Worm (Caenorhabditis elegans) whole organism, young adult: ENCODE data around the gene mrpl-39.

Source experiments
- C17E4.6 ChIP-seq: fragments of 200-800 bp; sonication (Bioruptor generic); IDR thresholded peaks from 2 replicates; pipeline ENCODE4 v1.3.6; 2022; ENCODE audit warnings: missing genetic modification reagents, missing genetic modification characterization, missing compliant biosample characterization
- F33H1.4 ChIP-seq: fragments of 200-800 bp; sonication (Bioruptor generic); IDR thresholded peaks from 2 replicates; pipeline ENCODE4 v1.3.6; 2022; ENCODE audit warnings: missing genetic modification reagents, missing genetic modification characterization, missing compliant biosample characterization
- F49E8.2 ChIP-seq: sonication (generic microtip); optimal IDR thresholded peaks from 3 replicates; lab custom pipeline; 2017; ENCODE audit warnings: missing genetic modification characterization, mild to moderate bottlenecking, missing compliant biosample characterization, antibody characterized with exemption, moderate library complexity; ENCODE audit not compliant: insufficient read depth
- F52B5.7 ChIP-seq: sonication (generic microtip); optimal IDR thresholded peaks from 2 replicates; lab custom pipeline; 2016; ENCODE audit warnings: mild to moderate bottlenecking, missing genetic modification characterization, missing compliant biosample characterization
- F57A8.1 ChIP-seq: fragments of 200-800 bp; sonication (Bioruptor generic); optimal IDR thresholded peaks from 2 replicates; lab custom pipeline; 2018; ENCODE audit warnings: mild to moderate bottlenecking, missing genetic modification characterization, moderate library complexity, missing compliant biosample characterization
- Y95B8A.8 ChIP-seq: fragments of 200-800 bp; sonication (Bioruptor generic); IDR thresholded peaks from 2 replicates; pipeline ENCODE4 v1.3.6; 2022; ENCODE audit warnings: missing genetic modification reagents, missing genetic modification characterization, missing compliant biosample characterization
- akir-1 ChIP-seq: fragments of 200-800 bp; sonication (Bioruptor generic); optimal IDR thresholded peaks from 2 replicates; lab custom pipeline; 2018; ENCODE audit warnings: mild to moderate bottlenecking, missing genetic modification characterization, moderate library complexity, missing compliant biosample characterization
- attf-3 ChIP-seq: fragments of 200-800 bp; sonication (Bioruptor generic); conservative IDR thresholded peaks from 2 replicates; pipeline ENCODE4 v1.3.6; 2022; ENCODE audit warnings: missing genetic modification reagents, missing genetic modification characterization, missing compliant biosample characterization
- bed-1 ChIP-seq: fragments of 200-800 bp; sonication (Bioruptor generic); IDR thresholded peaks from 2 replicates; pipeline ENCODE4 v1.3.6; 2022; ENCODE audit warnings: missing genetic modification reagents, missing genetic modification characterization, missing compliant biosample characterization
- cebp-2 ChIP-seq: fragments of 200-800 bp; sonication (Bioruptor generic); IDR thresholded peaks from 2 replicates; pipeline ENCODE4 v1.3.6; 2022; ENCODE audit warnings: missing genetic modification characterization, missing compliant biosample characterization
- ceh-100 ChIP-seq: fragments of 200-800 bp; sonication (Bioruptor generic); IDR thresholded peaks from 2 replicates; pipeline ENCODE4 v1.3.6; 2022; ENCODE audit warnings: missing genetic modification reagents, missing genetic modification characterization, missing compliant biosample characterization
- chd-7 ChIP-seq: sonication (generic microtip); optimal IDR thresholded peaks from 2 replicates; lab custom pipeline; 2016; ENCODE audit warnings: mild to moderate bottlenecking, missing genetic modification characterization, moderate library complexity, missing compliant biosample characterization
- dpff-1 ChIP-seq: sonication (generic microtip); optimal IDR thresholded peaks from 2 replicates; lab custom pipeline; 2017; ENCODE audit warnings: mild to moderate bottlenecking, missing genetic modification characterization, missing compliant biosample characterization
- gei-17 ChIP-seq: fragments of 200-800 bp; sonication (Bioruptor generic); optimal IDR thresholded peaks from 2 replicates; lab custom pipeline; 2018; ENCODE audit warnings: mild to moderate bottlenecking, missing genetic modification characterization, missing compliant biosample characterization
- hsf-1 ChIP-seq: fragments of 200-800 bp; sonication (Bioruptor generic); IDR thresholded peaks from 2 replicates; pipeline ENCODE4 v1.3.6; 2022; ENCODE audit warnings: missing genetic modification reagents, missing genetic modification characterization, missing compliant biosample characterization
- lin-26 ChIP-seq: fragments of 200-800 bp; sonication (Bioruptor generic); IDR thresholded peaks from 2 replicates; pipeline ENCODE4 v1.3.6; 2022; ENCODE audit warnings: missing genetic modification reagents, missing genetic modification characterization, missing compliant biosample characterization
- lin-40 ChIP-seq: sonication (generic microtip); optimal IDR thresholded peaks from 2 replicates; lab custom pipeline; 2016; ENCODE audit warnings: missing genetic modification characterization, mild to moderate bottlenecking, missing compliant biosample characterization, missing genotype, missing genetic modification reagents
- lin-54 ChIP-seq: fragments of 200-800 bp; sonication (Bioruptor generic); optimal IDR thresholded peaks from 2 replicates; lab custom pipeline; 2018; ENCODE audit warnings: mild to moderate bottlenecking, missing genetic modification characterization, missing compliant biosample characterization
- lsl-1 ChIP-seq: fragments of 200-800 bp; sonication (Bioruptor generic); optimal IDR thresholded peaks from 2 replicates; lab custom pipeline; 2018; ENCODE audit warnings: mild to moderate bottlenecking, missing genetic modification characterization, moderate library complexity, missing compliant biosample characterization
- madf-3 ChIP-seq: fragments of 200-800 bp; sonication (Bioruptor generic); IDR thresholded peaks from 2 replicates; pipeline ENCODE4 v1.3.6; 2022; ENCODE audit warnings: missing genetic modification reagents, missing genetic modification characterization, missing compliant biosample characterization
- madf-6 ChIP-seq: fragments of 200-800 bp; sonication (Bioruptor generic); IDR thresholded peaks from 2 replicates; pipeline ENCODE4 v1.3.6; 2022; ENCODE audit warnings: missing genetic modification reagents, missing genetic modification characterization, missing compliant biosample characterization
- madf-8 ChIP-seq: fragments of 200-800 bp; sonication (Bioruptor generic); conservative IDR thresholded peaks from 2 replicates; pipeline ENCODE4 v1.3.6; 2022; ENCODE audit warnings: missing genetic modification reagents, missing genetic modification characterization, missing compliant biosample characterization
- mcd-1 ChIP-seq: fragments of 200-800 bp; sonication (Bioruptor generic); IDR thresholded peaks from 2 replicates; pipeline ENCODE4 v1.3.6; 2022; ENCODE audit warnings: missing genetic modification reagents, missing genetic modification characterization, missing compliant biosample characterization
- nhr-120 ChIP-seq: fragments of 200-800 bp; sonication (Bioruptor generic); IDR thresholded peaks from 2 replicates; pipeline ENCODE4 v1.3.6; 2022; ENCODE audit warnings: missing genetic modification characterization, missing compliant biosample characterization
- nhr-90 ChIP-seq: sonication (generic microtip); optimal IDR thresholded peaks from 2 replicates; lab custom pipeline; 2016; ENCODE audit warnings: missing genotype, mild to moderate bottlenecking, missing genetic modification characterization, missing compliant biosample characterization
- pbrm-1 ChIP-seq: fragments of 200-800 bp; sonication (Bioruptor generic); IDR thresholded peaks from 2 replicates; pipeline ENCODE4 v1.3.6; 2022; ENCODE audit warnings: missing genetic modification reagents, missing genetic modification characterization, missing compliant biosample characterization
- pha-4 ChIP-seq: fragments of 150-350 bp; sonication (generic microtip); optimal IDR thresholded peaks from 2 replicates; lab custom pipeline; 2014; ENCODE audit warnings: missing biosample characterization, missing genetic modification reagents, missing genetic modification characterization
- rcor-1 ChIP-seq: fragments of 200-800 bp; sonication (Bioruptor generic); IDR thresholded peaks from 2 replicates; pipeline ENCODE4 v1.3.6; 2022; ENCODE audit warnings: missing genetic modification reagents, missing genetic modification characterization, missing compliant biosample characterization
- repo-1 ChIP-seq: sonication (generic microtip); optimal IDR thresholded peaks from 2 replicates; lab custom pipeline; 2017; ENCODE audit warnings: mild to moderate bottlenecking, missing genetic modification characterization, missing compliant biosample characterization
- sdz-38 ChIP-seq: sonication (generic microtip); optimal IDR thresholded peaks from 2 replicates; lab custom pipeline; 2016; ENCODE audit warnings: missing genotype, missing genetic modification characterization, missing compliant biosample characterization
- snpc-1.1 ChIP-seq: sonication (generic microtip); optimal IDR thresholded peaks from 2 replicates; lab custom pipeline; 2017; ENCODE audit warnings: missing genetic modification characterization, mild to moderate bottlenecking, missing compliant biosample characterization, antibody characterized with exemption, moderate library complexity, missing genotype, missing genetic modification reagents; ENCODE audit not compliant: insufficient read depth
- snpc-3.4 ChIP-seq: sonication (generic microtip); optimal IDR thresholded peaks from 2 replicates; lab custom pipeline; 2017; ENCODE audit warnings: missing genetic modification characterization, mild to moderate bottlenecking, missing compliant biosample characterization, antibody characterized with exemption, moderate library complexity, missing genotype, missing genetic modification reagents
- tbp1 ChIP-seq: fragments of 200-800 bp; sonication (Bioruptor generic); optimal IDR thresholded peaks from 2 replicates; lab custom pipeline; 2018; ENCODE audit warnings: mild to moderate bottlenecking, missing genetic modification characterization, missing compliant biosample characterization
- unc-62 ChIP-seq: fragments of 150-350 bp; optimal IDR thresholded peaks from 2 replicates; lab custom pipeline; 2014; ENCODE audit warnings: missing biosample characterization, missing genetic modification reagents, missing genetic modification characterization
- xnd-1 ChIP-seq: sonication (generic microtip); optimal IDR thresholded peaks from 2 replicates; lab custom pipeline; 2016; ENCODE audit warnings: missing genotype, missing genetic modification reagents, missing genetic modification characterization, missing compliant biosample characterization
- zfh-2 ChIP-seq: fragments of 200-800 bp; sonication (Bioruptor generic); conservative IDR thresholded peaks from 2 replicates; pipeline ENCODE4 v1.3.6; 2022; ENCODE audit warnings: missing genetic modification reagents, missing genetic modification characterization, missing compliant biosample characterization
- ztf-22 ChIP-seq: fragments of 200-800 bp; sonication (Bioruptor generic); optimal IDR thresholded peaks from 2 replicates; lab custom pipeline; 2018; ENCODE audit warnings: mild to moderate bottlenecking, missing genetic modification characterization, moderate library complexity, missing compliant biosample characterization
- ztf-26 ChIP-seq: sonication (generic microtip); optimal IDR thresholded peaks from 2 replicates; lab custom pipeline; 2017; ENCODE audit warnings: missing genetic modification characterization, missing compliant biosample characterization
- ztf-28 ChIP-seq: fragments of 200-800 bp; sonication (Bioruptor generic); IDR thresholded peaks from 2 replicates; pipeline ENCODE4 v1.3.6; 2022; ENCODE audit warnings: missing genetic modification reagents, missing genetic modification characterization, missing compliant biosample characterization

mrpl-39 gene

DNA sequence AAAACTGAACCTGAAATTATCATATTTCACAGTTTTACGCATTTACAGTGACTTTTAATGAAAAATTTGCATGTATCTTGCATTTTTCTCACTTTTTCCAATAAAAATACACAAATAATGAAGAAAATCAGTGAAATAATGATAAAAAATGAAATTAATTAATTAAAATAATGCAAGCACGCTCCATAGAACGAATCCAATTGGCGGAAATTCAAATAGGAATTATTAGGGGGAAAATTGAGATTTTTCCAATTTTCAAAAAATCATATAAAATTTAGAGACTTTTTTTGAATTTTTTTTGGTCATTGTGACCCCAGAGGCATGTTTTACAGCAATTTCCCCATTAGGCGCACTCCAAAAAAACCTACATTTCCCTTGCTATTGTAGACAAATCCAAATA, 630 bp upstream of the mrpl-39 start:
- TF ChIP-seq bed-1 (GFP tag; lab: Robert Waterston, UW) (no peak), mcd-1 (GFP tag; lab: Robert Waterston, UW) (peak; percentile 47; the same call in 1 of the 2 replicates), F52B5.7 (tag; lab: Kevin White, UChicago) (no peak), lin-54 (peak; percentile 32), F33H1.4 (GFP tag; lab: Robert Waterston, UW) (peak; percentile 13; the same call in 1 of the 2 replicates), madf-8 (no peak), C17E4.6 (no peak)

- TF ChIP-seq rcor-1 (no peak), zfh-2 (peak; percentile 55; the same call in 1 of the 2 replicates)
These were observed 3.1 kb downstream of the mrpl-39 start for ce11 chrV:1824528-1824927.

DNA sequence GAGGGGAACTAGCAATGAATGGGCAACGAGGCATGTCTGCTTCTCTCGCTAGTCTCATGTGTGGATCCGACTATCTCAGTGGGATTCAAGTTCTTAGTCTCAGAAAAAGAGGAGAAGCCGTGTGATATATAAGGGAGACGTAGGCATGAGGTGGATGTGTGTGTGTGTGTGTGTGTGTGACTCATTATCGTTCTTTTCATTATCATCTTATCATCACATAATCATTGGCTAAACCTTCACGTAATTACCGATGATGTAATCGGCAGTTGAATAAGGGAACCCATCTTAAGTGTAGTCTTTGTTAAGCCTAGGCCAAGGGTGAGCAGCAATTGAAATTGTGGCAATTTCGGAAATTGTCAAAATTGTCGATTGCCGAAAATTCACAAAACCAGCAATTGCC, 8.6 kb downstream of the mrpl-39 start, which contains the start of gene Y32G9B.1:
Gene Y32G9B.1 (minus strand): TSS at position 101 of the 400 bp plus-strand sequence.
- TF ChIP-seq lin-26 (GFP tag; lab: Robert Waterston, UW) (no peak), chd-7 (tag; lab: Kevin White, UChicago) (no peak), C17E4.6 (no peak), attf-3 (GFP tag; lab: Robert Waterston, UW) (no peak), sdz-38 (tag; lab: Kevin White, UChicago) (no peak), ceh-100 (GFP tag; lab: Robert Waterston, UW) (no peak), lin-40 (no peak), bed-1 (GFP tag; lab: Robert Waterston, UW) (no peak), pha-4 (tag; lab: Kevin White, UChicago) (no peak), ztf-22 (no peak), hsf-1 (GFP tag; lab: Robert Waterston, UW) (no peak), F49E8.2 (tag; lab: Kevin White, UChicago) (no peak), F57A8.1 (no peak), ztf-28 (no peak), madf-3 (GFP tag; lab: Robert Waterston, UW) (no peak), snpc-1.1 (tag; lab: Kevin White, UChicago) (no peak), nhr-120 (GFP tag; lab: Robert Waterston, UW) (no peak), lsl-1 (GFP tag; lab: Kevin White, UChicago) (no peak), cebp-2 (GFP tag; lab: Robert Waterston, UW) (no peak), Y95B8A.8 (GFP tag; lab: Robert Waterston, UW) (no peak)

ce11 chrV:1841744-1842143, 20.4 kb downstream of the mrpl-39 start, which contains the start of gene T10B5.8:
T10B5.8 (plus strand) TSS chrV:1842044.
- no peak for TF ChIP-seq F49E8.2 (tag; lab: Kevin White, UChicago)
- TF ChIP-seq madf-8 = no peak
- no peak for TF ChIP-seq snpc-3.4
- no peak for TF ChIP-seq dpff-1
- TF ChIP-seq xnd-1 (tag; lab: Kevin White, UChicago) = no peak
- TF ChIP-seq gei-17 (GFP tag; lab: Kevin White, UChicago) = no peak
- no peak for TF ChIP-seq ztf-28
- no peak for TF ChIP-seq akir-1 (GFP tag; lab: Kevin White, UChicago)
- TF ChIP-seq lin-40 = no peak
- no peak for TF ChIP-seq nhr-120 (GFP tag; lab: Robert Waterston, UW)
- no peak for TF ChIP-seq repo-1
- no peak for TF ChIP-seq unc-62 (GFP tag; lab: Kevin White, UChicago)
- no peak for TF ChIP-seq pbrm-1 (GFP tag; lab: Robert Waterston, UW)
- no peak for TF ChIP-seq ztf-26 (tag; lab: Kevin White, UChicago)
- no peak for TF ChIP-seq madf-6 (GFP tag; lab: Robert Waterston, UW)
- no peak for TF ChIP-seq tbp1 (GFP tag; lab: Kevin White, UChicago)
- no peak for TF ChIP-seq chd-7 (tag; lab: Kevin White, UChicago)
- no peak for TF ChIP-seq nhr-90 (tag; lab: Kevin White, UChicago)
- TF ChIP-seq, all 124 proteins: peak for 0
